Fruit fly (Drosophila melanogaster) whole organism, embryonic: ENCODE data around the gene dgt2.

Experiments used
- Asciz ChIP-seq: fragments of 200-800 bp; sonication (Bioruptor generic); optimal IDR thresholded peaks from 2 replicates; lab custom pipeline; 2017; ENCODE audit warnings: missing biosample characterization, mild to moderate bottlenecking, missing genetic modification characterization, missing genetic modification reagents
- B-H2 ChIP-seq: fragments of 200-800 bp; sonication (Bioruptor generic); optimal IDR thresholded peaks from 2 replicates; lab custom pipeline; 2018; ENCODE audit warnings: missing biosample characterization, mild to moderate bottlenecking, missing genetic modification characterization
- CG10274 ChIP-seq: fragments of 200-800 bp; sonication (Bioruptor generic); optimal IDR thresholded peaks from 3 replicates; lab custom pipeline; 2017; ENCODE audit warnings: missing biosample characterization, mild to moderate bottlenecking, missing genetic modification characterization
- CG10979 ChIP-seq: fragments of 200-800 bp; sonication (Bioruptor generic); optimal IDR thresholded peaks from 2 replicates; lab custom pipeline; 2018; ENCODE audit warnings: missing biosample characterization, mild to moderate bottlenecking, missing genetic modification characterization, moderate library complexity
- CG11456 ChIP-seq: fragments of 200-800 bp; sonication (Bioruptor generic); IDR thresholded peaks from 3 replicates; pipeline ENCODE4 v1.3.6; 2022; ENCODE audit warnings: missing biosample characterization, missing genetic modification characterization
- CG11723 ChIP-seq: fragments of 200-800 bp; sonication (Bioruptor generic); optimal IDR thresholded peaks from 2 replicates; lab custom pipeline; 2017; ENCODE audit warnings: missing biosample characterization, mild to moderate bottlenecking, missing genetic modification characterization
- CG13123 ChIP-seq: fragments of 200-800 bp; sonication (Bioruptor generic); optimal IDR thresholded peaks from 2 replicates; lab custom pipeline; 2016; ENCODE audit warnings: missing biosample characterization, missing genetic modification characterization
- CG13894 ChIP-seq: fragments of 200-800 bp; sonication (Bioruptor generic); optimal IDR thresholded peaks from 3 replicates; lab custom pipeline; 2018; ENCODE audit warnings: missing biosample characterization, mild to moderate bottlenecking, missing genetic modification characterization, moderate library complexity
- CG18599 ChIP-seq: fragments of 200-800 bp; sonication (Bioruptor generic); optimal IDR thresholded peaks from 3 replicates; lab custom pipeline; 2017; ENCODE audit warnings: missing biosample characterization, missing genetic modification characterization, mild to moderate bottlenecking, moderate library complexity, missing genetic modification reagents
- CG18764 ChIP-seq: fragments of 200-800 bp; sonication (Bioruptor generic); optimal IDR thresholded peaks from 3 replicates; lab custom pipeline; 2016; ENCODE audit warnings: missing biosample characterization, missing genetic modification characterization
- CG2875 ChIP-seq: fragments of 200-800 bp; sonication (Bioruptor generic); optimal IDR thresholded peaks from 2 replicates; lab custom pipeline; 2017; ENCODE audit warnings: missing biosample characterization, mild to moderate bottlenecking, missing genetic modification characterization, missing genetic modification reagents
- CG30403 ChIP-seq: fragments of 200-800 bp; sonication (Bioruptor generic); optimal IDR thresholded peaks from 3 replicates; lab custom pipeline; 2016; ENCODE audit warnings: missing biosample characterization, missing genetic modification characterization
- CG31388 ChIP-seq: fragments of 200-800 bp; sonication (Bioruptor generic); optimal IDR thresholded peaks from 2 replicates; lab custom pipeline; 2016; ENCODE audit warnings: missing biosample characterization, missing genetic modification characterization
- CG3163 ChIP-seq: fragments of 200-800 bp; sonication (Bioruptor generic); optimal IDR thresholded peaks from 3 replicates; lab custom pipeline; 2016; ENCODE audit warnings: missing biosample characterization, missing genetic modification characterization
- CG32767 ChIP-seq: fragments of 200-800 bp; sonication (Bioruptor generic); IDR thresholded peaks from 2 replicates; pipeline ENCODE4 v1.3.6; 2022; ENCODE audit warnings: missing biosample characterization, missing genetic modification characterization
- CG34422 ChIP-seq: fragments of 200-800 bp; sonication (Bioruptor generic); IDR thresholded peaks from 3 replicates; pipeline ENCODE4 v1.3.6; 2022; ENCODE audit warnings: missing biosample characterization, missing genetic modification characterization
- CG4360 ChIP-seq: fragments of 200-800 bp; sonication (Bioruptor generic); IDR thresholded peaks from 2 replicates; pipeline ENCODE4 v1.3.6; 2022; ENCODE audit warnings: missing biosample characterization, missing genetic modification characterization
- CG5180 ChIP-seq: fragments of 200-800 bp; sonication (Bioruptor generic); optimal IDR thresholded peaks from 3 replicates; lab custom pipeline; 2017; ENCODE audit warnings: missing biosample characterization, missing genetic modification characterization, mild to moderate bottlenecking, moderate library complexity, missing genetic modification reagents
- CG7357 ChIP-seq: fragments of 200-800 bp; sonication (Bioruptor generic); IDR thresholded peaks from 3 replicates; pipeline ENCODE4 v1.3.6; 2022; ENCODE audit warnings: missing biosample characterization, missing genetic modification characterization
- CG7839 ChIP-seq: fragments of 200-800 bp; sonication (Bioruptor generic); optimal IDR thresholded peaks from 3 replicates; lab custom pipeline; 2018; ENCODE audit warnings: missing biosample characterization, mild to moderate bottlenecking, missing genetic modification characterization, moderate library complexity
- CG8388 ChIP-seq: fragments of 200-800 bp; sonication (Bioruptor generic); optimal IDR thresholded peaks from 2 replicates; lab custom pipeline; 2019; ENCODE audit warnings: missing biosample characterization, mild to moderate bottlenecking, missing genetic modification characterization, moderate library complexity
- CG8924 ChIP-seq: fragments of 200-800 bp; optimal IDR thresholded peaks from 3 replicates; lab custom pipeline; 2019; ENCODE audit warnings: missing biosample characterization, mild to moderate bottlenecking, missing genetic modification characterization, moderate library complexity
- CTCF ChIP-seq: fragments of 200-800 bp; sonication (Bioruptor generic); optimal IDR thresholded peaks from 2 replicates; lab custom pipeline; 2017; ENCODE audit warnings: missing biosample characterization, mild to moderate bottlenecking, missing genetic modification characterization, moderate library complexity
- CoRest ChIP-seq: fragments of 200-800 bp; sonication (Bioruptor generic); optimal IDR thresholded peaks from 3 replicates; lab custom pipeline; 2018; ENCODE audit warnings: missing biosample characterization, mild to moderate bottlenecking, missing genetic modification characterization, moderate library complexity
- Deaf1 ChIP-seq: fragments of 200-800 bp; optimal IDR thresholded peaks from 3 replicates; lab custom pipeline; 2019; ENCODE audit warnings: missing biosample characterization, mild to moderate bottlenecking, missing genetic modification characterization, moderate library complexity
- E2f1 ChIP-seq: fragments of 200-800 bp; sonication (Bioruptor generic); IDR thresholded peaks from 2 replicates; pipeline ENCODE4 v1.3.6; 2022; ENCODE audit warnings: missing biosample characterization, missing genetic modification characterization
- Eip74EF ChIP-seq, 2 experiments: fragments of 200-800 bp in 1 of 2; fragments of >200 bp in 1 of 2; sonication (Bioruptor generic) in 1 of 2; optimal IDR thresholded peaks; 2 replicates each; lab custom pipeline; 2017 to 2019; ENCODE audit warnings: missing biosample characterization in 2 of 2, missing genetic modification characterization in 2 of 2, mild to moderate bottlenecking in 1 of 2, moderate library complexity in 1 of 2
- GATAe ChIP-seq: fragments of 200-800 bp; sonication (Bioruptor generic); conservative IDR thresholded peaks from 2 replicates; pipeline ENCODE4 v1.3.6; 2022; ENCODE audit warnings: missing biosample characterization, missing genetic modification characterization
- MTF-1 ChIP-seq: fragments of 200-800 bp; sonication (Bioruptor generic); optimal IDR thresholded peaks from 2 replicates; lab custom pipeline; 2018; ENCODE audit warnings: missing biosample characterization, mild to moderate bottlenecking, missing genetic modification characterization, borderline replicate concordance
- Meics ChIP-seq: fragments of 200-800 bp; sonication (Bioruptor generic); optimal IDR thresholded peaks from 2 replicates; lab custom pipeline; 2017; ENCODE audit warnings: missing biosample characterization, mild to moderate bottlenecking, missing genetic modification characterization
- NC2β ChIP-seq: fragments of 200-800 bp; sonication (Bioruptor generic); optimal IDR thresholded peaks from 2 replicates; lab custom pipeline; 2016; ENCODE audit warnings: missing biosample characterization, missing genetic modification characterization
- Nf-YA ChIP-seq: fragments of 200-800 bp; sonication (Bioruptor generic); IDR thresholded peaks from 2 replicates; pipeline ENCODE4 v1.3.6; 2022; ENCODE audit warnings: missing biosample characterization, missing genetic modification characterization
- Nf-YB ChIP-seq: fragments of 200-800 bp; sonication (Bioruptor generic); optimal IDR thresholded peaks from 3 replicates; lab custom pipeline; 2019; ENCODE audit warnings: missing biosample characterization, mild to moderate bottlenecking, missing genetic modification characterization, moderate library complexity
- Side ChIP-seq: fragments of 200-800 bp; sonication (Bioruptor generic); optimal IDR thresholded peaks from 2 replicates; lab custom pipeline; 2016; ENCODE audit warnings: missing biosample characterization, missing genetic modification characterization
- Sry-δ ChIP-seq: fragments of 200-800 bp; sonication (Bioruptor generic); optimal IDR thresholded peaks from 2 replicates; lab custom pipeline; 2016; ENCODE audit warnings: missing biosample characterization, missing genetic modification characterization
- ash1 ChIP-seq: fragments of 200-800 bp; sonication (Bioruptor generic); optimal IDR thresholded peaks from 2 replicates; lab custom pipeline; 2018; ENCODE audit warnings: missing biosample characterization, mild to moderate bottlenecking, missing genetic modification characterization
- br ChIP-seq: fragments of >200 bp; optimal IDR thresholded peaks from 2 replicates; lab custom pipeline; 2017
- dm ChIP-seq: fragments of 200-800 bp; sonication (Bioruptor generic); optimal IDR thresholded peaks from 3 replicates; lab custom pipeline; 2016; ENCODE audit warnings: missing biosample characterization, missing genetic modification characterization
- exex ChIP-seq: fragments of 200-800 bp; sonication (Bioruptor generic); optimal IDR thresholded peaks from 4 replicates; lab custom pipeline; 2018; ENCODE audit warnings: missing biosample characterization, mild to moderate bottlenecking, missing genetic modification characterization, moderate library complexity
- eyg ChIP-seq: fragments of 200-800 bp; sonication (Bioruptor generic); optimal IDR thresholded peaks from 3 replicates; lab custom pipeline; 2016; ENCODE audit warnings: missing biosample characterization, missing genetic modification characterization
- nau ChIP-seq: fragments of 200-800 bp; sonication (Bioruptor generic); optimal IDR thresholded peaks from 3 replicates; lab custom pipeline; 2017; ENCODE audit warnings: missing biosample characterization, mild to moderate bottlenecking, missing genetic modification characterization, missing genetic modification reagents
- nerfin-1 ChIP-seq: fragments of 200-800 bp; sonication (Bioruptor generic); optimal IDR thresholded peaks from 3 replicates; lab custom pipeline; 2019; ENCODE audit warnings: missing biosample characterization, mild to moderate bottlenecking, missing genetic modification characterization, moderate library complexity
- nmo ChIP-seq: fragments of 200-800 bp; sonication (Bioruptor generic); optimal IDR thresholded peaks from 2 replicates; lab custom pipeline; 2018; ENCODE audit warnings: missing biosample characterization, mild to moderate bottlenecking, missing genetic modification characterization, moderate library complexity
- org-1 ChIP-seq: fragments of 200-800 bp; sonication (Bioruptor generic); optimal IDR thresholded peaks from 2 replicates; lab custom pipeline; 2017; ENCODE audit warnings: missing biosample characterization, missing genetic modification characterization
- pan ChIP-seq, 4 experiments: fragments of >200 bp in 3 of 4; fragments of 200-800 bp in 1 of 4; sonication (Bioruptor generic) in 1 of 4; optimal IDR thresholded peaks in 3 of 4; IDR thresholded peaks in 1 of 4; 2 replicates each; pipeline versions ENCODE4 v1.3.6 to Lab custom; 2017 to 2022; ENCODE audit warnings: missing biosample characterization in 2 of 4, missing genetic modification characterization in 2 of 4, mixed read lengths in 1 of 4
- peb ChIP-seq: fragments of 200-800 bp; sonication (Bioruptor generic); IDR thresholded peaks from 2 replicates; pipeline ENCODE4 v1.3.6; 2022; ENCODE audit warnings: missing biosample characterization, missing genetic modification characterization
- pfk ChIP-seq: fragments of 200-800 bp; sonication (Bioruptor generic); optimal IDR thresholded peaks from 2 replicates; lab custom pipeline; 2018; ENCODE audit warnings: missing biosample characterization, mild to moderate bottlenecking, missing genetic modification characterization, moderate library complexity
- sna ChIP-seq: fragments of 200-800 bp; sonication (Bioruptor generic); IDR thresholded peaks from 2 replicates; pipeline ENCODE4 v1.3.6; 2022; ENCODE audit warnings: missing biosample characterization, missing genetic modification characterization; ENCODE audit not compliant: partially characterized antibody
- tna ChIP-seq: fragments of 200-800 bp; sonication (Bioruptor generic); IDR thresholded peaks from 2 replicates; pipeline ENCODE4 v1.3.6; 2022; ENCODE audit warnings: missing biosample characterization, missing genetic modification characterization; ENCODE audit not compliant: partially characterized antibody
- wdn ChIP-seq: fragments of 200-800 bp; sonication (Bioruptor generic); IDR thresholded peaks from 2 replicates; pipeline ENCODE4 v1.3.6; 2022; ENCODE audit warnings: missing biosample characterization, missing genetic modification characterization

The dgt2 gene

dm6 chr2L:12007331-12007791 is 17.6 kb downstream of the dgt2 start (continued):
- peak; percentile 15 for TF ChIP-seq Sry-δ (GFP tag; lab: Kevin White, UChicago)
- peak; percentile 92 for TF ChIP-seq B-H2 (GFP tag; lab: Kevin White, UChicago)
- TF ChIP-seq Nf-YA (GFP tag; lab: Robert Waterston, UW): no peak
- TF ChIP-seq CG13894 (tag; lab: Kevin White, UChicago): peak; percentile 96
- TF ChIP-seq nmo (GFP tag; lab: Kevin White, UChicago): peak; percentile 81
- TF ChIP-seq GATAe: no peak
- TF ChIP-seq CG5180 (GFP tag; lab: Kevin White, UChicago): peak; percentile 94
- TF ChIP-seq CG30403 (GFP tag; lab: Kevin White, UChicago): no peak
- TF ChIP-seq CG18764 (GFP tag; lab: Kevin White, UChicago): peak; percentile 56
- TF ChIP-seq Asciz (GFP tag; lab: Kevin White, UChicago): no peak
- TF ChIP-seq exex (tag; lab: Kevin White, UChicago): peak; percentile 76
- no peak for TF ChIP-seq CG11456
- TF ChIP-seq CG34422 (GFP tag; lab: Robert Waterston, UW): no peak
- TF ChIP-seq org-1 (GFP tag; lab: Kevin White, UChicago): no peak
- TF ChIP-seq ash1: no peak
- TF ChIP-seq CG2875 (GFP tag; lab: Kevin White, UChicago): peak; percentile 61
- TF ChIP-seq CG18599 (GFP tag; lab: Kevin White, UChicago): peak; percentile 58
- no peak for TF ChIP-seq CG4360
- TF ChIP-seq Nf-YB (GFP tag; lab: Kevin White, UChicago): peak; percentile 94
- TF ChIP-seq CG11723 (GFP tag; lab: Kevin White, UChicago): peak; percentile 8
- TF ChIP-seq peb (GFP tag; lab: Robert Waterston, UW): no peak
- TF ChIP-seq eyg (GFP tag; lab: Kevin White, UChicago): no peak
- peak; percentile 79 for TF ChIP-seq CTCF (GFP tag; lab: Kevin White, UChicago)
- peak; percentile 84 for TF ChIP-seq nau (GFP tag; lab: Kevin White, UChicago)
- TF ChIP-seq Deaf1 (tag; lab: Kevin White, UChicago): peak; percentile 92
- peak; percentile 13 for TF ChIP-seq CG10274
- peak; percentile 59 for TF ChIP-seq CG7839 (tag; lab: Kevin White, UChicago)
- TF ChIP-seq pfk (GFP tag; lab: Kevin White, UChicago): peak; percentile 76
- peak; percentile 66 for TF ChIP-seq NC2β (GFP tag; lab: Kevin White, UChicago)
- TF ChIP-seq br (lab: Kevin White, UChicago): no peak
- TF ChIP-seq CG32767 (GFP tag; lab: Robert Waterston, UW): no peak
- TF ChIP-seq sna (GFP tag; lab: Robert Waterston, UW): no peak
- no peak for TF ChIP-seq wdn (GFP tag; lab: Robert Waterston, UW)
- TF ChIP-seq E2f1 (GFP tag; lab: Robert Waterston, UW): no peak
- no peak for TF ChIP-seq CG7357 (GFP tag; lab: Robert Waterston, UW)
- TF ChIP-seq CG8924: peak; percentile 32
- peak; percentile 88 for TF ChIP-seq nerfin-1
- peak; percentile 50 for TF ChIP-seq CG10979 (tag; lab: Kevin White, UChicago)
- TF ChIP-seq dm: peak; percentile 46
- no peak for TF ChIP-seq CG31388
- peak; percentile 21 for TF ChIP-seq CoRest (tag; lab: Kevin White, UChicago)
- TF ChIP-seq CG8388 (GFP tag; lab: Kevin White, UChicago): peak; percentile 59
- peak; percentile 16 for TF ChIP-seq Side
- peak; percentile 53 for TF ChIP-seq MTF-1 (GFP tag; lab: Kevin White, UChicago)
- TF ChIP-seq CG13123 (GFP tag; lab: Kevin White, UChicago): no peak
- peak; percentile 40 for TF ChIP-seq CG3163 (GFP tag; lab: Kevin White, UChicago)
- no peak for TF ChIP-seq pan (optimal IDR thresholded peaks at IDR 0.05; lab: Kevin White, UChicago)
- TF ChIP-seq pan (GFP tag; optimal IDR thresholded peaks at IDR 0.05 in 1 of 2, IDR thresholded peaks at IDR 0.05 in 1 of 2): no peak
- no peak for TF ChIP-seq tna (GFP tag; lab: Robert Waterston, UW)
- no peak for TF ChIP-seq Meics (GFP tag; lab: Kevin White, UChicago)
- peak in 1 of 2 experiments; percentile 89 for TF ChIP-seq Eip74EF (GFP tag; optimal IDR thresholded peaks at IDR 0.05; lab: Kevin White, UChicago)
